Worm (Caenorhabditis elegans) whole organism, late embryonic: ENCODE results near the gene apc-11.

Experiments used
- C38D4.7 ChIP-seq: fragments of 200-800 bp; sonication (Bioruptor generic); optimal IDR thresholded peaks from 2 replicates; lab custom pipeline; 2018; ENCODE audit warnings: mild to moderate bottlenecking, missing genetic modification characterization, moderate library complexity, missing compliant biosample characterization
- K02D7.2 ChIP-seq: sonication (generic microtip); optimal IDR thresholded peaks from 2 replicates; lab custom pipeline; 2017; ENCODE audit warnings: mild to moderate bottlenecking, missing genetic modification characterization, missing compliant biosample characterization
- K09A11.1 ChIP-seq: sonication (generic microtip); optimal IDR thresholded peaks from 2 replicates; lab custom pipeline; 2017; ENCODE audit warnings: antibody characterized with exemption, mild to moderate bottlenecking, missing genetic modification characterization, missing compliant biosample characterization; ENCODE audit not compliant: insufficient read depth
- T23F11.4 ChIP-seq: fragments of 200-800 bp; sonication (Bioruptor generic); optimal IDR thresholded peaks from 2 replicates; lab custom pipeline; 2018; ENCODE audit warnings: mild to moderate bottlenecking, missing genetic modification characterization, missing compliant biosample characterization
- Y22D7AL.16 ChIP-seq: sonication (generic microtip); optimal IDR thresholded peaks from 2 replicates; lab custom pipeline; 2016; ENCODE audit warnings: missing genetic modification characterization, missing compliant biosample characterization
- ahr-1 ChIP-seq: sonication (generic microtip); optimal IDR thresholded peaks from 2 replicates; lab custom pipeline; 2016; ENCODE audit warnings: missing genetic modification characterization, missing compliant biosample characterization
- ceh-14 ChIP-seq: sonication (generic microtip); optimal IDR thresholded peaks from 2 replicates; lab custom pipeline; 2016; ENCODE audit warnings: missing genotype, missing genetic modification characterization, missing compliant biosample characterization
- ceh-18 ChIP-seq: sonication (generic microtip); optimal IDR thresholded peaks from 2 replicates; lab custom pipeline; 2016; ENCODE audit warnings: missing genetic modification characterization, missing compliant biosample characterization
- ceh-19 ChIP-seq: fragments of 200-800 bp; sonication (Bioruptor generic); optimal IDR thresholded peaks from 2 replicates; lab custom pipeline; 2018; ENCODE audit warnings: mild to moderate bottlenecking, missing genetic modification characterization, missing compliant biosample characterization
- ceh-2 ChIP-seq: sonication (generic microtip); optimal IDR thresholded peaks from 2 replicates; lab custom pipeline; 2016; ENCODE audit warnings: missing genotype, missing genetic modification characterization, missing compliant biosample characterization
- ceh-22 ChIP-seq: sonication (generic microtip); optimal IDR thresholded peaks from 2 replicates; lab custom pipeline; 2017; ENCODE audit warnings: missing biosample characterization, missing genetic modification characterization
- ceh-24 ChIP-seq: sonication (generic microtip); optimal IDR thresholded peaks from 2 replicates; lab custom pipeline; 2016; ENCODE audit warnings: mild to moderate bottlenecking, missing genetic modification characterization, missing compliant biosample characterization
- ceh-31 ChIP-seq: sonication (generic microtip); optimal IDR thresholded peaks from 2 replicates; lab custom pipeline; 2016; ENCODE audit warnings: missing genetic modification characterization, missing compliant biosample characterization
- ceh-34 ChIP-seq: sonication (generic microtip); optimal IDR thresholded peaks from 2 replicates; lab custom pipeline; 2016; ENCODE audit warnings: mild to moderate bottlenecking, missing genetic modification characterization, missing compliant biosample characterization
- ceh-45 ChIP-seq: fragments of 200-800 bp; sonication (Bioruptor generic); IDR thresholded peaks from 2 replicates; pipeline ENCODE4 v1.3.6; 2022; ENCODE audit warnings: missing genetic modification reagents, missing genetic modification characterization, missing compliant biosample characterization
- ceh-6 ChIP-seq: fragments of 200-800 bp; sonication (Bioruptor generic); optimal IDR thresholded peaks from 2 replicates; lab custom pipeline; 2018; ENCODE audit warnings: mild to moderate bottlenecking, missing genetic modification characterization, missing compliant biosample characterization
- ceh-9 ChIP-seq: sonication (generic microtip); optimal IDR thresholded peaks from 2 replicates; lab custom pipeline; 2016; ENCODE audit warnings: mild to moderate bottlenecking, missing genetic modification characterization, inconsistent platforms, missing compliant biosample characterization
- che-1 ChIP-seq: sonication (generic microtip); optimal IDR thresholded peaks from 2 replicates; lab custom pipeline; 2016; ENCODE audit warnings: mild to moderate bottlenecking, missing genetic modification characterization, missing compliant biosample characterization
- dmd-4 ChIP-seq: sonication (generic microtip); optimal IDR thresholded peaks from 2 replicates; lab custom pipeline; 2016; ENCODE audit warnings: borderline replicate concordance, missing genetic modification characterization, missing compliant biosample characterization
- fax-1 ChIP-seq: sonication (generic microtip); optimal IDR thresholded peaks from 2 replicates; lab custom pipeline; 2016; ENCODE audit warnings: missing genotype, missing genetic modification characterization, missing compliant biosample characterization
- gmeb-2 ChIP-seq: sonication (generic microtip); optimal IDR thresholded peaks from 2 replicates; lab custom pipeline; 2016; ENCODE audit warnings: missing genetic modification characterization, inconsistent platforms, missing compliant biosample characterization
- hlh-6 ChIP-seq: sonication (generic microtip); optimal IDR thresholded peaks from 2 replicates; lab custom pipeline; 2016; ENCODE audit warnings: missing genotype, missing genetic modification characterization, missing compliant biosample characterization
- hlh-8 ChIP-seq: sonication (generic microtip); optimal IDR thresholded peaks from 2 replicates; lab custom pipeline; 2016; ENCODE audit warnings: missing genotype, missing genetic modification characterization, missing compliant biosample characterization
- mec-3 ChIP-seq: sonication (generic microtip); optimal IDR thresholded peaks from 2 replicates; lab custom pipeline; 2016; ENCODE audit warnings: borderline replicate concordance, missing genetic modification characterization, missing compliant biosample characterization
- nfya-1 ChIP-seq: sonication (generic microtip); optimal IDR thresholded peaks from 2 replicates; lab custom pipeline; 2017; ENCODE audit warnings: missing genetic modification characterization, mild to moderate bottlenecking, missing compliant biosample characterization, antibody characterized with exemption, moderate library complexity
- pag-3 ChIP-seq: sonication (generic microtip); optimal IDR thresholded peaks from 2 replicates; lab custom pipeline; 2016; ENCODE audit warnings: missing compliant biosample characterization, missing genetic modification characterization, borderline replicate concordance
- pros-1 ChIP-seq: fragments of 150-350 bp; optimal IDR thresholded peaks from 2 replicates; lab custom pipeline; 2014; ENCODE audit warnings: missing biosample characterization, missing genetic modification reagents, missing genetic modification characterization
- ref-2 ChIP-seq: sonication (generic microtip); optimal IDR thresholded peaks from 2 replicates; lab custom pipeline; 2016; ENCODE audit warnings: missing genetic modification characterization, missing compliant biosample characterization
- sox-2 ChIP-seq: fragments of 200-800 bp; sonication (Bioruptor generic); IDR thresholded peaks from 2 replicates; pipeline ENCODE4 v1.3.6; 2022; ENCODE audit warnings: missing genetic modification reagents, missing genetic modification characterization, missing compliant biosample characterization
- syd-9 ChIP-seq: sonication (generic microtip); optimal IDR thresholded peaks from 2 replicates; lab custom pipeline; 2016; ENCODE audit warnings: mild to moderate bottlenecking, missing genetic modification characterization, moderate library complexity, missing compliant biosample characterization
- tbx-2 ChIP-seq: sonication (generic microtip); optimal IDR thresholded peaks from 2 replicates; lab custom pipeline; 2016; ENCODE audit warnings: missing genetic modification characterization, missing compliant biosample characterization
- ttx-3 ChIP-seq: sonication (generic microtip); optimal IDR thresholded peaks from 2 replicates; lab custom pipeline; 2016; ENCODE audit warnings: missing genetic modification reagents, missing genetic modification characterization, missing compliant biosample characterization
- unc-3 ChIP-seq, 2 experiments: fragments of 200-800 bp in 1 of 2; sonication (Bioruptor generic) in 1 of 2; sonication (generic microtip) in 1 of 2; conservative IDR thresholded peaks in 1 of 2; optimal IDR thresholded peaks in 1 of 2; 2 replicates each; pipeline versions ENCODE4 v1.3.6 to Lab custom; 2016 to 2022; ENCODE audit warnings: missing compliant biosample characterization in 2 of 2, missing genetic modification characterization in 2 of 2, missing genetic modification reagents in 1 of 2
- unc-42 ChIP-seq: sonication (generic microtip); optimal IDR thresholded peaks from 2 replicates; lab custom pipeline; 2016; ENCODE audit warnings: missing genotype, missing genetic modification characterization, missing compliant biosample characterization
- unc-55 ChIP-seq: sonication (generic microtip); optimal IDR thresholded peaks from 2 replicates; lab custom pipeline; 2017; ENCODE audit warnings: missing biosample characterization, missing genetic modification reagents, missing genetic modification characterization
- zip-5 ChIP-seq: sonication (generic microtip); optimal IDR thresholded peaks from 2 replicates; lab custom pipeline; 2016; ENCODE audit warnings: missing genetic modification characterization, missing compliant biosample characterization

apc-11 gene

DNA sequence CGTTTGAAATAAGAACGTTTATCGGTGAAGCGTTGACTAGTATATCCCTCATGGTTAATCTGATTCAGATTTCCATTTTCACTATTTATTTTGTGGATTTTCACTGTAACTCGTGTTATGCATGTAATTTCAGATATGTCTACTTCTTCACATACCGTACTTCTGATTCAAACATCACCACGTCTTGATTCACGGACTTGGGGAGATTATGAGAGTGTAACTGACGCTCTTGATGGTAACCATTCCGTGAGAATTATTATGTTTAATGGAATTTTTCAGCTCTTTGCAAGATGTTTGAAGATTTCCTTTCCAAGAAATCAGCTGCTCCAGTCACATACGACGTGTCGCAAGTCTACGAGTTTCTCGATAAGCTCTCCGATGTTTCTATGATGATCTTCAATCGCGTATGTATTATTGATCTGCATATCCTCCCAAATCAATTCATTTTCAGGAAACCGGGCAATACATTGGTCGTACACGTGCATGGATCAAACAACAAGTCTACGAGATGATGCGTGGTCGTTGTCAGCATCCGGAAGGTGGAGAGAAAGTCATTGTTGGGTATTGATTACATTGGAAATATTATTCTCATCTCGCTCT, 1.0 kb downstream of the apc-11 start, which contains the start of gene erh-2:
erh-2 (plus strand) TSS at position 134 of the 600 bp plus-strand sequence.
- TF ChIP-seq K02D7.2 (tag; lab: Kevin White, UChicago) (no peak), ceh-22 (tag; lab: Kevin White, UChicago) (no peak)
- TF ChIP-seq, all 69 proteins: peak for 0

DNA sequence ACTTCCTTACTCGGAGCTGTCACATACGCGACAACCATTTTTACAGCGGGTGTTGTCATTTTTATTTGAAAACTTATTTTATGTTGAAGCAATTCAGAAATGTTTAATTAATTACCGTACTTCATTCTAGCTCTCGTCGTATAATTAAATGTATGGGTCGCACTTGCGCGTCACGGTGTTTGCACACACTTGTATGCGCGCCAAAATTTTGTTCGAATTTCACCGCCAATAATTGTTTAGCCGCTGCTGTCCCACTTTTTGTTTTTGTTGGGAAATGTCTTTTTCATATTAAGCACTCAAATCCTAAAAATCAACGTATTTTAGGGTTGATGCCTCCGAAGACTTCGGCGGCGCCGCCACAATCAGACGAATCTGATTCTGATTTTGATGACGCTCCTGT, 7.0 kb downstream of the apc-11 start, which contains the start of the genes F35G12.7 and smc-4:
F35G12.7 (minus strand) TSS at position 154 of the 400 bp plus-strand sequence.
smc-4 (plus strand) TSS at position 325 of the 400 bp plus-strand sequence.
- no peak for TF ChIP-seq T23F11.4 (GFP tag; lab: Kevin White, UChicago)
- TF ChIP-seq ceh-6 (GFP tag; lab: Kevin White, UChicago) = no peak
- TF ChIP-seq ceh-19 (GFP tag; lab: Kevin White, UChicago) = no peak
- TF ChIP-seq ceh-31 (tag; lab: Kevin White, UChicago) = peak; percentile 29
- TF ChIP-seq ahr-1 (tag; lab: Kevin White, UChicago) = no peak
- TF ChIP-seq tbx-2 = peak; percentile 16
- TF ChIP-seq ceh-18 (tag; lab: Kevin White, UChicago) = no peak
- no peak for TF ChIP-seq mec-3 (tag; lab: Kevin White, UChicago)
- no peak for TF ChIP-seq zip-5
- TF ChIP-seq unc-55 (GFP tag; lab: Kevin White, UChicago) = no peak
- TF ChIP-seq pag-3 (tag; lab: Kevin White, UChicago) = no peak
- no peak for TF ChIP-seq gmeb-2 (tag; lab: Kevin White, UChicago)
- no peak for TF ChIP-seq ceh-9
- peak; percentile 74 for TF ChIP-seq nfya-1 (tag; lab: Kevin White, UChicago)
- TF ChIP-seq ttx-3 (tag; lab: Kevin White, UChicago) = peak; percentile 22
- no peak for TF ChIP-seq syd-9 (tag; lab: Kevin White, UChicago)
- no peak for TF ChIP-seq C38D4.7 (GFP tag; lab: Kevin White, UChicago)
- no peak for TF ChIP-seq ceh-2 (tag; lab: Kevin White, UChicago)
- no peak for TF ChIP-seq ceh-34 (tag; lab: Kevin White, UChicago)
- peak; percentile 14; the same call in 1 of the 2 replicates for TF ChIP-seq sox-2 (GFP tag; lab: Robert Waterston, UW)
- no peak for TF ChIP-seq ref-2 (tag; lab: Kevin White, UChicago)
- peak; percentile 88 for TF ChIP-seq unc-42
- TF ChIP-seq hlh-8 (tag; lab: Kevin White, UChicago) = no peak
- TF ChIP-seq che-1 (tag; lab: Kevin White, UChicago) = peak; percentile 20
- no peak for TF ChIP-seq K09A11.1
- no peak for TF ChIP-seq pros-1 (tag; lab: Kevin White, UChicago)
- no peak for TF ChIP-seq K02D7.2 (tag; lab: Kevin White, UChicago)
- no peak for TF ChIP-seq hlh-6 (tag; lab: Kevin White, UChicago)
- no peak for TF ChIP-seq ceh-24 (tag; lab: Kevin White, UChicago)
- no peak for TF ChIP-seq fax-1 (tag; lab: Kevin White, UChicago)
- TF ChIP-seq ceh-45 (GFP tag; lab: Robert Waterston, UW) = no peak
- no peak for TF ChIP-seq unc-3 (GFP tag; conservative IDR thresholded peaks at IDR 0.05; lab: Robert Waterston, UW)
- TF ChIP-seq unc-3 (tag; optimal IDR thresholded peaks at IDR 0.05; lab: Kevin White, UChicago) = no peak
- TF ChIP-seq ceh-14 (tag; lab: Kevin White, UChicago) = peak; percentile 56
- TF ChIP-seq Y22D7AL.16 = no peak

- TF ChIP-seq nfya-1 (tag; lab: Kevin White, UChicago) (peak; percentile 95), dmd-4 (tag; lab: Kevin White, UChicago) (no peak)
These were observed 10.1 kb downstream of the apc-11 start, which contains the start of gene F35G12.5 for ce11 chrIII:4584068-4584566. F35G12.5 (plus strand) TSS chrIII:4584118.
